ENCODE assay signal across 4 fruit fly cellular contexts in genomic region chr3L:21414331-21414730, dm6.
TF ChIP-seq lines count a peak whose summit lies in the region.

No protein-coding gene starts in this region.

- TF ChIP-seq CTCF in whole organism, embryonic (GFP tag; optimal IDR thresholded peaks at IDR 0.05; lab: Kevin White, UChicago): no peak

TF ChIP-seq in whole organism, adult, 20 proteins besides CTCF, POLR2A, EP300 and RAD21:
- TF ChIP-seq kay (GFP tag; lab: Kevin White, UChicago; ENCODE audit: borderline replicate concordance): peak; percentile 32
- peak; percentile 12 for TF ChIP-seq CG14711 (tag; optimal IDR thresholded peaks at IDR 0.05; lab: Kevin White, UChicago)
- no peak for TF ChIP-seq pad (GFP tag; optimal IDR thresholded peaks at IDR 0.05; lab: Kevin White, UChicago)
TF ChIP-seq in whole organism, adult: peak in this region for 2.

TF ChIP-seq in whole organism, embryonic, 481 proteins besides CTCF, POLR2A, EP300 and RAD21 (continues in another document):
- TF ChIP-seq MBD-R2 (GFP tag; IDR thresholded peaks at IDR 0.05; lab: Robert Waterston, UW): no peak
- TF ChIP-seq Sry-δ (GFP tag; optimal IDR thresholded peaks at IDR 0.05; lab: Kevin White, UChicago): no peak
- peak; percentile 14 for TF ChIP-seq Oli (tag; optimal IDR thresholded peaks at IDR 0.05; lab: Kevin White, UChicago)
- no peak for TF ChIP-seq CG10654 (GFP tag; optimal IDR thresholded peaks at IDR 0.05; lab: Kevin White, UChicago)
- TF ChIP-seq CG11504 (tag; optimal IDR thresholded peaks at IDR 0.05; lab: Kevin White, UChicago): peak; percentile 43
- no peak for TF ChIP-seq sug (tag; optimal IDR thresholded peaks at IDR 0.05; lab: Kevin White, UChicago)
- no peak for TF ChIP-seq scrt (GFP tag; optimal IDR thresholded peaks at IDR 0.05; lab: Kevin White, UChicago)
- TF ChIP-seq CG2678 (tag; optimal IDR thresholded peaks at IDR 0.05; lab: Kevin White, UChicago): peak; percentile 36
- no peak for TF ChIP-seq dati (GFP tag; IDR thresholded peaks at IDR 0.05; lab: Robert Waterston, UW)
- no peak for TF ChIP-seq CG10979 (tag; optimal IDR thresholded peaks at IDR 0.05; lab: Kevin White, UChicago)
- TF ChIP-seq CG11247 (GFP tag; IDR thresholded peaks at IDR 0.05; lab: Robert Waterston, UW): no peak
- TF ChIP-seq stc (GFP tag; IDR thresholded peaks at IDR 0.05; lab: Robert Waterston, UW): no peak
- peak; percentile 31; the same call in 1 of the 2 replicates for TF ChIP-seq al (GFP tag; IDR thresholded peaks at IDR 0.05; lab: Robert Waterston, UW)
- TF ChIP-seq dysf (GFP tag; IDR thresholded peaks at IDR 0.05; lab: Robert Waterston, UW): peak; percentile 26; the same call in 1 of the 3 replicates
- no peak for TF ChIP-seq CG13296 (GFP tag; optimal IDR thresholded peaks at IDR 0.05; lab: Kevin White, UChicago)
- TF ChIP-seq seq (GFP tag; IDR thresholded peaks at IDR 0.05; lab: Robert Waterston, UW): no peak
- peak; percentile 8 for TF ChIP-seq dmrt99B (tag; optimal IDR thresholded peaks at IDR 0.05; lab: Kevin White, UChicago)
- TF ChIP-seq CG17829 (tag; optimal IDR thresholded peaks at IDR 0.05; lab: Kevin White, UChicago): no peak
- TF ChIP-seq Meics (GFP tag; optimal IDR thresholded peaks at IDR 0.05; lab: Kevin White, UChicago): peak; percentile 4
- no peak for TF ChIP-seq dmrt11E (tag; optimal IDR thresholded peaks at IDR 0.05; lab: Kevin White, UChicago)
- TF ChIP-seq Hr51 (GFP tag; optimal IDR thresholded peaks at IDR 0.05; lab: Kevin White, UChicago): peak in 1 of 2 experiments; percentile 38
- TF ChIP-seq cwo (GFP tag; optimal IDR thresholded peaks at IDR 0.05; lab: Kevin White, UChicago): peak; percentile 11
- no peak for TF ChIP-seq CG30020 (tag; optimal IDR thresholded peaks at IDR 0.05; lab: Kevin White, UChicago)
- no peak for TF ChIP-seq gt (GFP tag; IDR thresholded peaks at IDR 0.05; lab: Robert Waterston, UW)
- no peak for TF ChIP-seq mam (GFP tag; optimal IDR thresholded peaks at IDR 0.05; lab: Kevin White, UChicago)
- peak; percentile 32 for TF ChIP-seq Sox102F (GFP tag; optimal IDR thresholded peaks at IDR 0.05; lab: Kevin White, UChicago)
- peak; percentile 32 for TF ChIP-seq CG7839 (tag; optimal IDR thresholded peaks at IDR 0.05; lab: Kevin White, UChicago)
- no peak for TF ChIP-seq CG3281 (GFP tag; optimal IDR thresholded peaks at IDR 0.05; lab: Kevin White, UChicago)
- no peak for TF ChIP-seq Bgb (GFP tag; IDR thresholded peaks at IDR 0.05; lab: Robert Waterston, UW; ENCODE audit: partially characterized antibody)
- no peak for TF ChIP-seq CG7786 (GFP tag; optimal IDR thresholded peaks at IDR 0.05; lab: Kevin White, UChicago)

TF ChIP-seq in whole organism, prepupa, 60 proteins besides CTCF, POLR2A, EP300 and RAD21:
- peak; percentile 11; the same call in 1 of the 2 replicates for TF ChIP-seq Gug (GFP tag; IDR thresholded peaks at IDR 0.05; lab: Robert Waterston, UW)
- TF ChIP-seq Eip78C (GFP tag; lab: Kevin White, UChicago): peak; percentile 53
- no peak for TF ChIP-seq Met (GFP tag; optimal IDR thresholded peaks at IDR 0.05; lab: Kevin White, UChicago)
- TF ChIP-seq CG9139 (GFP tag; optimal IDR thresholded peaks at IDR 0.05; lab: Kevin White, UChicago): no peak
- TF ChIP-seq vri (GFP tag; optimal IDR thresholded peaks at IDR 0.05; lab: Kevin White, UChicago): no peak
- no peak for TF ChIP-seq CG16779 (tag; optimal IDR thresholded peaks at IDR 0.05; lab: Kevin White, UChicago)
- TF ChIP-seq eg (GFP tag; IDR thresholded peaks at IDR 0.05; lab: Robert Waterston, UW): 0 out of 3 replicates have a peak, but pooled peaks have one; percentile 13
- no peak for TF ChIP-seq CG6808 (GFP tag; optimal IDR thresholded peaks at IDR 0.05; lab: Kevin White, UChicago)
- TF ChIP-seq Eip93F (GFP tag; optimal IDR thresholded peaks at IDR 0.05; lab: Kevin White, UChicago): no peak

TF ChIP-seq in whole organism, pupa, 21 proteins besides CTCF, POLR2A, EP300 and RAD21:
- TF ChIP-seq CG32121 (GFP tag; IDR thresholded peaks at IDR 0.05; lab: Robert Waterston, UW): no peak
- no peak for TF ChIP-seq CG17806 (tag; optimal IDR thresholded peaks at IDR 0.05; lab: Kevin White, UChicago)
- peak; percentile 9 for TF ChIP-seq Pif1A (GFP tag; optimal IDR thresholded peaks at IDR 0.05; lab: Kevin White, UChicago)
